Fruit fly (Drosophila melanogaster): ENCODE measurements around the gene DIP2.
A peak's percentile ranks its signal among the peaks of the same experiment; 100 is the strongest.

Gene DIP2

dm6 chr3L:224004-224951, 33.5 kb downstream of the DIP2 start:
- TF ChIP-seq noc (tag; optimal IDR thresholded peaks at IDR 0.05): no peak

- peak; percentile 64 for TF ChIP-seq noc (tag; optimal IDR thresholded peaks at IDR 0.05)
Measured at dm6 chr3L:223019-223902, 34.5 kb downstream of the DIP2 start, which contains the start of the genes pyx and CG33229. Gene pyx (minus strand): TSS chr3L:223069. Gene CG33229 (plus strand): TSS chr3L:223852.

dm6 chr3L:217480-218118, 40.2 kb downstream of the DIP2 start, which contains the start of gene CG13877:
Gene CG13877 (plus strand): TSS chr3L:218068.
- TF ChIP-seq noc (tag; optimal IDR thresholded peaks at IDR 0.05): no peak

dm6 chr3L:216325-216724, 41.4 kb downstream of the DIP2 start, which contains the start of gene Kaz1-ORFB:
Gene Kaz1-ORFB (plus strand): TSS chr3L:216625.
- TF ChIP-seq noc (tag; optimal IDR thresholded peaks at IDR 0.05): no peak

dm6 chr3L:212520-212919, 45.2 kb downstream of the DIP2 start, which contains the start of the genes thoc7 and Dis3l2:
Gene thoc7 (minus strand): TSS chr3L:212687.
Gene Dis3l2 (plus strand): TSS chr3L:212709.
- no peak for TF ChIP-seq noc (tag; optimal IDR thresholded peaks at IDR 0.05)

- TF ChIP-seq noc (tag; optimal IDR thresholded peaks at IDR 0.05): no peak
Measured at dm6 chr3L:211200-211599, 46.6 kb downstream of the DIP2 start, which contains the start of gene Prp4k. Gene Prp4k (minus strand): TSS chr3L:211457.

dm6 chr3L:205723-206284, 52.0 kb downstream of the DIP2 start, which contains the start of the genes Gk1 and CG13876:
Gene Gk1 (minus strand): TSS chr3L:205844.
Gene CG13876 (plus strand): TSS chr3L:206134.
- TF ChIP-seq noc (tag; optimal IDR thresholded peaks at IDR 0.05): peak; percentile 98

dm6 chr3L:203536-204135, 54.1 kb downstream of the DIP2 start, which contains the start of gene NitFhit:
Gene NitFhit (plus strand): TSS chr3L:203730.
- peak; percentile 16 for TF ChIP-seq noc (tag; optimal IDR thresholded peaks at IDR 0.05)
